Fruit fly (Drosophila melanogaster): ENCODE results near the gene Ddx1.

Ddx1 gene

dm6 chr3L:22287994-22288766 lies 25.0 kb downstream of the Ddx1 start, which contains the start of the genes Hem and IleRS (continued):
- TF ChIP-seq CG8478 (optimal IDR thresholded peaks at IDR 0.05): no peak
- peak; percentile 92 for TF ChIP-seq grau (tag; optimal IDR thresholded peaks at IDR 0.05)
- TF ChIP-seq croc (GFP tag; conservative IDR thresholded peaks at IDR 0.05): peak; percentile 78
- peak; percentile 92 for TF ChIP-seq CG32772 (GFP tag; IDR thresholded peaks at IDR 0.05)
- TF ChIP-seq CG7372 (GFP tag; IDR thresholded peaks at IDR 0.05): peak; percentile 86
- TF ChIP-seq kah (GFP tag; optimal IDR thresholded peaks at IDR 0.05): peak; percentile 71
- peak; percentile 73 for TF ChIP-seq Antp (GFP tag; optimal IDR thresholded peaks at IDR 0.05)
- peak; percentile 80 for TF ChIP-seq ATbp (GFP tag; optimal IDR thresholded peaks at IDR 0.05)
- TF ChIP-seq slou (GFP tag; optimal IDR thresholded peaks at IDR 0.05): peak; percentile 92
- TF ChIP-seq CG14441 (GFP tag; IDR thresholded peaks at IDR 0.05): peak; percentile 90
- TF ChIP-seq ci (GFP tag; IDR thresholded peaks at IDR 0.05): peak; percentile 95
- TF ChIP-seq chn (GFP tag; optimal IDR thresholded peaks at IDR 0.05): peak; percentile 82
- TF ChIP-seq CG11504 (tag; optimal IDR thresholded peaks at IDR 0.05): no peak
- TF ChIP-seq cg (GFP tag; optimal IDR thresholded peaks at IDR 0.05): no peak
- TF ChIP-seq CG33213 (GFP tag; optimal IDR thresholded peaks at IDR 0.05): peak; percentile 80
- TF ChIP-seq knrl (GFP tag; IDR thresholded peaks at IDR 0.05; ENCODE audit: partially characterized antibody): peak; percentile 72
- TF ChIP-seq fru (optimal IDR thresholded peaks at IDR 0.05): no peak
- peak; percentile 93 for TF ChIP-seq CG32532 (GFP tag; IDR thresholded peaks at IDR 0.05)
- TF ChIP-seq pum (GFP tag; optimal IDR thresholded peaks at IDR 0.05): peak; percentile 83
- peak; percentile 72 for TF ChIP-seq jing (GFP tag; optimal IDR thresholded peaks at IDR 0.05)
- TF ChIP-seq GATAe (GFP tag; conservative IDR thresholded peaks at IDR 0.05): peak; percentile 53; the same call in 1 of the 2 replicates
- TF ChIP-seq CG12659 (GFP tag; optimal IDR thresholded peaks at IDR 0.05): peak; percentile 95
- peak; percentile 32 for TF ChIP-seq btn (GFP tag; optimal IDR thresholded peaks at IDR 0.05)
- peak; percentile 57 for TF ChIP-seq YL-1 (GFP tag; optimal IDR thresholded peaks at IDR 0.05)
- peak; percentile 83 for TF ChIP-seq wor (GFP tag; IDR thresholded peaks at IDR 0.05)
- peak; percentile 67 for TF ChIP-seq NFAT (GFP tag; IDR thresholded peaks at IDR 0.05)
- TF ChIP-seq tup (GFP tag; optimal IDR thresholded peaks at IDR 0.05): peak; percentile 65
- TF ChIP-seq CG3163 (GFP tag; optimal IDR thresholded peaks at IDR 0.05): peak; percentile 64
- TF ChIP-seq CG16863 (GFP tag; optimal IDR thresholded peaks at IDR 0.05): peak; percentile 83
- TF ChIP-seq CG2116 (GFP tag; optimal IDR thresholded peaks at IDR 0.05): peak; percentile 84
- peak; percentile 88 for TF ChIP-seq NfI (GFP tag; optimal IDR thresholded peaks at IDR 0.05)
- peak; percentile 76 for TF ChIP-seq CG1792 (GFP tag; optimal IDR thresholded peaks at IDR 0.05)
- TF ChIP-seq CG3726 (GFP tag; IDR thresholded peaks at IDR 0.05): peak; percentile 76; the same call in 2 of the 3 replicates
- TF ChIP-seq CG9215 (GFP tag; IDR thresholded peaks at IDR 0.05): peak; percentile 84
- peak; percentile 84 for TF ChIP-seq ewg (GFP tag; optimal IDR thresholded peaks at IDR 0.05)
- no peak for TF ChIP-seq dmrt99B (tag; optimal IDR thresholded peaks at IDR 0.05)
- TF ChIP-seq TFAM (GFP tag; optimal IDR thresholded peaks at IDR 0.05): peak; percentile 36
- TF ChIP-seq CG1832 (GFP tag; optimal IDR thresholded peaks at IDR 0.05): no peak
- TF ChIP-seq CG12219 (GFP tag; optimal IDR thresholded peaks at IDR 0.05): peak; percentile 71
- TF ChIP-seq CG17829 (tag; optimal IDR thresholded peaks at IDR 0.05): peak; percentile 95
- peak; percentile 84 for TF ChIP-seq Atf3 (GFP tag; optimal IDR thresholded peaks at IDR 0.05)
- peak; percentile 87 for TF ChIP-seq so (GFP tag; IDR thresholded peaks at IDR 0.05)
- no peak; the same call in 1 of the 2 replicates for TF ChIP-seq CG31441 (GFP tag; IDR thresholded peaks at IDR 0.05)
- TF ChIP-seq Hey (tag; optimal IDR thresholded peaks at IDR 0.05): no peak
- peak; percentile 79 for TF ChIP-seq HLH54F (GFP tag; optimal IDR thresholded peaks at IDR 0.05)
- TF ChIP-seq en (GFP tag; optimal IDR thresholded peaks at IDR 0.05): peak; percentile 69
- TF ChIP-seq yki (optimal IDR thresholded peaks at IDR 0.05): no peak
- TF ChIP-seq CG6765 (GFP tag; optimal IDR thresholded peaks at IDR 0.05): peak; percentile 71
- TF ChIP-seq danr (GFP tag; IDR thresholded peaks at IDR 0.05): peak; percentile 80
- peak; percentile 65 for TF ChIP-seq zen2 (GFP tag; IDR thresholded peaks at IDR 0.05; ENCODE audit: partially characterized antibody)
- TF ChIP-seq Mad (GFP tag; optimal IDR thresholded peaks at IDR 0.05): peak; percentile 79
